Fruit fly (Drosophila melanogaster): Measurements from ENCODE around the gene Polr2A.

The Polr2A gene

dm6 chrX:11518435-11518834 is 51.7 kb downstream of the Polr2A start (continued):
- TF ChIP-seq CG31388 (GFP tag; optimal IDR thresholded peaks at IDR 0.05) (peak; percentile 15), CG12299 (tag; optimal IDR thresholded peaks at IDR 0.05) (peak; percentile 32), pzg (GFP tag; optimal IDR thresholded peaks at IDR 0.05) (no peak), Bteb2 (GFP tag; optimal IDR thresholded peaks at IDR 0.05) (peak; percentile 15), Hr3 (GFP tag; optimal IDR thresholded peaks at IDR 0.05) (peak; percentile 58), ase (GFP tag; IDR thresholded peaks at IDR 0.05) (peak; percentile 66; the same call in 1 of the 3 replicates), NfI (GFP tag; optimal IDR thresholded peaks at IDR 0.05) (peak; percentile 78), croc (GFP tag; conservative IDR thresholded peaks at IDR 0.05) (peak; percentile 35; the same call in 1 of the 3 replicates), chif (GFP tag; optimal IDR thresholded peaks at IDR 0.05) (peak in 1 of 2 experiments; percentile 37), Oli (tag; optimal IDR thresholded peaks at IDR 0.05) (peak; percentile 65), D19B (GFP tag; optimal IDR thresholded peaks at IDR 0.05) (peak; percentile 49), pan (optimal IDR thresholded peaks at IDR 0.05) (no peak), pan (GFP tag; optimal IDR thresholded peaks at IDR 0.05 in 1 of 2, IDR thresholded peaks at IDR 0.05 in 1 of 2) (peak in 1 of 2 experiments; percentile 91), br (optimal IDR thresholded peaks at IDR 0.05) (no peak), nau (GFP tag; optimal IDR thresholded peaks at IDR 0.05) (peak; percentile 56), slou (GFP tag; optimal IDR thresholded peaks at IDR 0.05) (peak; percentile 55), CG6854 (GFP tag; optimal IDR thresholded peaks at IDR 0.05) (peak; percentile 59), luna (GFP tag; optimal IDR thresholded peaks at IDR 0.05) (no peak), ssp (GFP tag; IDR thresholded peaks at IDR 0.05) (peak; percentile 52; the same call in 1 of the 2 replicates), ranshi (GFP tag; IDR thresholded peaks at IDR 0.05) (peak; percentile 76), CG6765 (GFP tag; optimal IDR thresholded peaks at IDR 0.05) (peak; percentile 55), cg (GFP tag; optimal IDR thresholded peaks at IDR 0.05) (no peak), peb (GFP tag; IDR thresholded peaks at IDR 0.05) (peak; percentile 61), CG10274 (GFP tag; optimal IDR thresholded peaks at IDR 0.05) (peak; percentile 57), CG3847 (GFP tag; IDR thresholded peaks at IDR 0.05) (peak; percentile 80), mirr (GFP tag; optimal IDR thresholded peaks at IDR 0.05) (peak; percentile 3), lab (GFP tag; optimal IDR thresholded peaks at IDR 0.05) (peak; percentile 86), wek (GFP tag; optimal IDR thresholded peaks at IDR 0.05) (no peak), gsb (GFP tag; IDR thresholded peaks at IDR 0.05) (peak; percentile 80), stc (GFP tag; IDR thresholded peaks at IDR 0.05) (peak; percentile 74), nmo (GFP tag; optimal IDR thresholded peaks at IDR 0.05) (peak; percentile 68), jigr1 (GFP tag; IDR thresholded peaks at IDR 0.05) (0 out of 3 replicates have a peak, but pooled peaks have one; percentile 23), CG8388 (GFP tag; optimal IDR thresholded peaks at IDR 0.05) (peak; percentile 49), CG2875 (GFP tag; optimal IDR thresholded peaks at IDR 0.05) (peak; percentile 51), HHEX (GFP tag; optimal IDR thresholded peaks at IDR 0.05) (peak; percentile 75), CG31441 (GFP tag; IDR thresholded peaks at IDR 0.05) (peak; percentile 70), CG16779 (GFP tag; IDR thresholded peaks at IDR 0.05) (peak; percentile 79), dpn (GFP tag; optimal IDR thresholded peaks at IDR 0.05) (peak; percentile 36 to 67), CG10462 (GFP tag; optimal IDR thresholded peaks at IDR 0.05) (peak; percentile 17), trem (tag; optimal IDR thresholded peaks at IDR 0.05) (no peak), CG11247 (GFP tag; IDR thresholded peaks at IDR 0.05) (peak; percentile 80), ab (GFP tag; optimal IDR thresholded peaks at IDR 0.05) (peak; percentile 1), Ssrp (tag; optimal IDR thresholded peaks at IDR 0.05) (peak; percentile 64), Mad (GFP tag; optimal IDR thresholded peaks at IDR 0.05) (peak; percentile 56), CG9876 (GFP tag; optimal IDR thresholded peaks at IDR 0.05) (no peak), CG2120 (GFP tag; optimal IDR thresholded peaks at IDR 0.05) (peak; percentile 79), Adf1 (GFP tag; IDR thresholded peaks at IDR 0.05) (peak; percentile 53), crol (GFP tag; IDR thresholded peaks at IDR 0.05) (0 out of 2 replicates have a peak, but pooled peaks have one; percentile 26), CG9727 (GFP tag; optimal IDR thresholded peaks at IDR 0.05) (peak; percentile 48), Dfd (GFP tag; optimal IDR thresholded peaks at IDR 0.05) (no peak), CG16815 (GFP tag; optimal IDR thresholded peaks at IDR 0.05) (peak; percentile 10), E2f1 (GFP tag; IDR thresholded peaks at IDR 0.05) (peak; percentile 78)

Data from whole organism, embryonic.